Worm (Caenorhabditis elegans) whole organism, midembryonic: ENCODE data around the gene spl-2.

ENCODE experiments used
- cog-1 ChIP-seq: sonication (generic microtip); optimal IDR thresholded peaks from 2 replicates; lab custom pipeline; 2016; ENCODE audit warnings: missing genetic modification characterization, missing compliant biosample characterization
- flt-1 ChIP-seq: fragments of 200-800 bp; sonication (Bioruptor generic); IDR thresholded peaks from 2 replicates; pipeline ENCODE4 v1.3.6; 2022; ENCODE audit warnings: missing genetic modification characterization, missing compliant biosample characterization
- klf-2 ChIP-seq: fragments of 200-800 bp; sonication (Bioruptor generic); conservative IDR thresholded peaks from 2 replicates; pipeline ENCODE4 v1.3.6; 2022; ENCODE audit warnings: missing genetic modification reagents, missing genetic modification characterization, missing compliant biosample characterization
- tab-1 ChIP-seq: fragments of 200-800 bp; sonication (Bioruptor generic); IDR thresholded peaks from 2 replicates; pipeline ENCODE4 v1.3.6; 2022; ENCODE audit warnings: missing genetic modification characterization, missing compliant biosample characterization

ce11 chrV:9146849-9147557, at the start of gene spl-2:
- no peak for TF ChIP-seq klf-2 (GFP tag; lab: Robert Waterston, UW)
- TF ChIP-seq flt-1 (GFP tag; lab: Robert Waterston, UW) = no peak
- TF ChIP-seq tab-1 = no peak
- no peak for TF ChIP-seq cog-1 (tag; lab: Kevin White, UChicago)
